Fruit fly (Drosophila melanogaster) whole organism, wandering third instar larva: ENCODE results near the gene msps.

Source experiments
- Abd-B ChIP-seq: fragments of >200 bp; optimal IDR thresholded peaks from 2 replicates; lab custom pipeline; 2017; ENCODE audit warnings: missing biosample characterization, missing genetic modification characterization
- CG32264 ChIP-seq: fragments of 200-800 bp; sonication (Bioruptor generic); optimal IDR thresholded peaks from 2 replicates; lab custom pipeline; 2016; ENCODE audit warnings: missing biosample characterization, missing genetic modification characterization
- Dif ChIP-seq: fragments of 200-275, 200-300 bp; sonication (Bioruptor generic); optimal IDR thresholded peaks from 2 replicates; lab custom pipeline; 2018; ENCODE audit warnings: missing biosample characterization, missing genetic modification characterization; ENCODE audit not compliant: partially characterized antibody
- HLH106 ChIP-seq: fragments of 200-800 bp; optimal IDR thresholded peaks from 3 replicates; lab custom pipeline; 2019; ENCODE audit warnings: missing biosample characterization, mild to moderate bottlenecking, missing genetic modification characterization, moderate library complexity
- Hnf4 ChIP-seq: fragments of 200-800 bp; sonication (Bioruptor generic); optimal IDR thresholded peaks from 2 replicates; lab custom pipeline; 2016; ENCODE audit warnings: missing biosample characterization, mild to moderate bottlenecking, missing genetic modification characterization
- Hr78 ChIP-seq: fragments of >200 bp; optimal IDR thresholded peaks from 2 replicates; lab custom pipeline; 2017; ENCODE audit warnings: missing biosample characterization, missing genetic modification characterization
- N ChIP-seq: fragments of >200 bp; optimal IDR thresholded peaks from 2 replicates; lab custom pipeline; 2018; ENCODE audit warnings: missing biosample characterization, missing external identifiers, missing genetic modification characterization
- h ChIP-seq: fragments of 200-800 bp; sonication (Bioruptor generic); optimal IDR thresholded peaks from 3 replicates; lab custom pipeline; 2016; ENCODE audit warnings: missing biosample characterization, mild to moderate bottlenecking, missing genetic modification characterization
- jim ChIP-seq: fragments of 175-275, 200-325 bp; sonication (Bioruptor generic); optimal IDR thresholded peaks from 2 replicates; lab custom pipeline; 2016; ENCODE audit warnings: missing biosample characterization, mild to moderate bottlenecking, missing genetic modification characterization
- pan ChIP-seq: fragments of >200 bp; optimal IDR thresholded peaks from 2 replicates; lab custom pipeline; 2017
- psq ChIP-seq: fragments of 200-800 bp; sonication (Bioruptor generic); optimal IDR thresholded peaks from 3 replicates; lab custom pipeline; 2017; ENCODE audit warnings: missing biosample characterization, mild to moderate bottlenecking, missing genetic modification characterization, moderate library complexity
- usp ChIP-seq: fragments of >200 bp; optimal IDR thresholded peaks from 2 replicates; lab custom pipeline; 2017; ENCODE audit warnings: missing biosample characterization, missing genetic modification characterization
- woc ChIP-seq: sonication (Bioruptor generic); optimal IDR thresholded peaks from 2 replicates; lab custom pipeline; 2016; ENCODE audit warnings: missing biosample characterization, mild to moderate bottlenecking, missing genetic modification characterization

DNA sequence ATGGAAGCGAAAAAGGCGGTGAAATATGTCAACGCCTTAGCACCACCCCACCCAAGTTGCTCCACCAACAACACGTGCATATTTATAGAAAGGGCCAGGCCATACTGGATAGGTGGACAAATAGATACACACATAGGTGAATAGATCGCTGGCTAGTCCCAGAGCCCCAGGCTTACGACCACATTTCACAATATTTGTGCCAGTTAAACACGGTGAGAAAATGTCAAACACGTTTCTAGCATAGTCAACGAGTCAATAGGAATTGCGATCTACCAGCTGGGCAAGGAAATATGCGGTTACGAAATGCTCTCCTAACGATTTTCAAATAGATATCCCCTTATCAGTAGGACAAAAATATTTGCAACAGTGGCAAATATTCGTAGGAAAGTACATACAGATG, 44.3 kb downstream of the msps start:
- TF ChIP-seq jim (GFP tag; lab: Kevin White, UChicago) (no peak), Dif (no peak), HLH106 (tag; lab: Kevin White, UChicago) (no peak), h (GFP tag; lab: Kevin White, UChicago) (no peak), Hr78 (no peak), CG32264 (GFP tag; lab: Kevin White, UChicago) (no peak), psq (GFP tag; lab: Kevin White, UChicago) (no peak), Abd-B (GFP tag; lab: Kevin White, UChicago) (no peak), pan (lab: Kevin White, UChicago) (no peak), N (no peak), usp (GFP tag; lab: Kevin White, UChicago) (no peak), woc (GFP tag; lab: Kevin White, UChicago) (no peak), Hnf4 (GFP tag; lab: Kevin White, UChicago) (no peak)
